Worm (Caenorhabditis elegans) whole organism, midembryonic: ENCODE measurements around the gene srh-21.

Experiments
- T22C8.4 ChIP-seq: fragments of 200-800 bp; sonication (Bioruptor generic); IDR thresholded peaks from 2 replicates; pipeline ENCODE4 v1.3.6; 2022; ENCODE audit warnings: missing genetic modification characterization, missing compliant biosample characterization
- cog-1 ChIP-seq: sonication (generic microtip); optimal IDR thresholded peaks from 2 replicates; lab custom pipeline; 2016; ENCODE audit warnings: missing genetic modification characterization, missing compliant biosample characterization
- flt-1 ChIP-seq: fragments of 200-800 bp; sonication (Bioruptor generic); IDR thresholded peaks from 2 replicates; pipeline ENCODE4 v1.3.6; 2022; ENCODE audit warnings: missing genetic modification characterization, missing compliant biosample characterization
- med-1 ChIP-seq: sonication (generic microtip); optimal IDR thresholded peaks from 2 replicates; lab custom pipeline; 2017; ENCODE audit warnings: missing genetic modification characterization, mild to moderate bottlenecking, missing compliant biosample characterization, antibody characterized with exemption, missing genetic modification reagents; ENCODE audit not compliant: insufficient read depth
- ztf-29 ChIP-seq: fragments of 200-800 bp; sonication (Bioruptor generic); IDR thresholded peaks from 2 replicates; pipeline ENCODE4 v1.3.6; 2022; ENCODE audit warnings: missing genetic modification reagents, missing genetic modification characterization, missing compliant biosample characterization

DNA sequence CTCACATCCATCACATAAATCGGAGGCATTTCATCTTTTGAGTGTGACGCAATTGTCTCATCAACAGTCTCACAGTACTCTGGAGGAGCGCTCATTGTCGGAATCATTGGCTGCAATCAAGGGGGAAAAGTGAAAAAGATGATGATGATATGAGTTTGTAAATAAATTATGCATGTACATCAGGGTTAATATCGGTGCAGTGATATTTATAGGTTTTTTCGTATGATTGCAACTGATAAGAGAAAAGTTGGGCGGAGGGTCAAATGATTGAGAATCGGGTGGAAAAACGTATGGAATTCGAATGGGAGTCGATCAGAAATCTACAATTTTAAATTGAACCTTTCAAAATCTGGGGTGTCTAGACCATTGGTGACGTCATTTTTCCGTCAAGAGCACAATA, 11.6 kb upstream of the srh-21 start, which contains the start of gene H23N18.6:
- no peak for TF ChIP-seq med-1 (GFP tag; lab: Kevin White, UChicago)
- TF ChIP-seq flt-1 (GFP tag; lab: Robert Waterston, UW): no peak
- no peak for TF ChIP-seq cog-1 (tag; lab: Kevin White, UChicago)
- TF ChIP-seq ztf-29 (GFP tag; lab: Robert Waterston, UW): no peak
- TF ChIP-seq T22C8.4 (GFP tag; lab: Robert Waterston, UW): no peak
